Worm (Caenorhabditis elegans) whole organism, young adult: ENCODE results near the gene D2007.2.

Experiments
- D2030.7 ChIP-seq: fragments of 200-800 bp; sonication (Bioruptor generic); IDR thresholded peaks from 2 replicates; pipeline ENCODE4 v1.3.6; 2022; ENCODE audit warnings: missing genetic modification reagents, missing genetic modification characterization, missing compliant biosample characterization
- F23B12.7 ChIP-seq: sonication (generic microtip); optimal IDR thresholded peaks from 2 replicates; lab custom pipeline; 2017; ENCODE audit warnings: missing genetic modification characterization, mild to moderate bottlenecking, missing compliant biosample characterization, antibody characterized with exemption, moderate library complexity; ENCODE audit not compliant: insufficient read depth
- F33H1.4 ChIP-seq: fragments of 200-800 bp; sonication (Bioruptor generic); IDR thresholded peaks from 2 replicates; pipeline ENCODE4 v1.3.6; 2022; ENCODE audit warnings: missing genetic modification reagents, missing genetic modification characterization, missing compliant biosample characterization
- K12H6.12 ChIP-seq: fragments of 200-800 bp; sonication (Bioruptor generic); optimal IDR thresholded peaks from 2 replicates; lab custom pipeline; 2018; ENCODE audit warnings: mild to moderate bottlenecking, missing genetic modification characterization, missing compliant biosample characterization
- Y53F4B.3 ChIP-seq: fragments of 200-800 bp; sonication (Bioruptor generic); IDR thresholded peaks from 2 replicates; pipeline ENCODE4 v1.3.6; 2022; ENCODE audit warnings: missing genetic modification reagents, missing genetic modification characterization, missing compliant biosample characterization
- aptf-2 ChIP-seq: fragments of 200-800 bp; sonication (Bioruptor generic); conservative IDR thresholded peaks from 2 replicates; pipeline ENCODE4 v1.3.6; 2022; ENCODE audit warnings: missing genetic modification reagents, missing genetic modification characterization, missing compliant biosample characterization
- attf-3 ChIP-seq: fragments of 200-800 bp; sonication (Bioruptor generic); conservative IDR thresholded peaks from 2 replicates; pipeline ENCODE4 v1.3.6; 2022; ENCODE audit warnings: missing genetic modification reagents, missing genetic modification characterization, missing compliant biosample characterization
- attf-5 ChIP-seq: fragments of 200-800 bp; sonication (Bioruptor generic); optimal IDR thresholded peaks from 2 replicates; lab custom pipeline; 2018; ENCODE audit warnings: mild to moderate bottlenecking, missing genetic modification characterization, missing compliant biosample characterization
- bed-1 ChIP-seq: fragments of 200-800 bp; sonication (Bioruptor generic); IDR thresholded peaks from 2 replicates; pipeline ENCODE4 v1.3.6; 2022; ENCODE audit warnings: missing genetic modification reagents, missing genetic modification characterization, missing compliant biosample characterization
- ceh-27 ChIP-seq: fragments of 200-800 bp; sonication (Bioruptor generic); optimal IDR thresholded peaks from 2 replicates; lab custom pipeline; 2018; ENCODE audit warnings: mild to moderate bottlenecking, missing genetic modification characterization, moderate library complexity, missing compliant biosample characterization
- ceh-40 ChIP-seq: fragments of 200-800 bp; sonication (Bioruptor generic); IDR thresholded peaks from 2 replicates; pipeline ENCODE4 v1.3.6; 2022; ENCODE audit warnings: missing genetic modification characterization, missing compliant biosample characterization
- ceh-58 ChIP-seq: fragments of 200-800 bp; sonication (Bioruptor generic); IDR thresholded peaks from 2 replicates; pipeline ENCODE4 v1.3.6; 2022; ENCODE audit warnings: missing genetic modification characterization, missing compliant biosample characterization
- ceh-79 ChIP-seq: sonication (generic microtip); optimal IDR thresholded peaks from 2 replicates; lab custom pipeline; 2017; ENCODE audit warnings: mild to moderate bottlenecking, missing genetic modification characterization, missing compliant biosample characterization
- chd-7 ChIP-seq: sonication (generic microtip); optimal IDR thresholded peaks from 2 replicates; lab custom pipeline; 2016; ENCODE audit warnings: mild to moderate bottlenecking, missing genetic modification characterization, moderate library complexity, missing compliant biosample characterization
- die-1 ChIP-seq: sonication (generic microtip); optimal IDR thresholded peaks from 2 replicates; lab custom pipeline; 2016; ENCODE audit warnings: missing genotype, mild to moderate bottlenecking, missing genetic modification characterization, missing compliant biosample characterization
- dox-1 ChIP-seq: fragments of 200-800 bp; sonication (Bioruptor generic); IDR thresholded peaks from 2 replicates; pipeline ENCODE4 v1.3.6; 2022; ENCODE audit warnings: missing genetic modification reagents, missing genetic modification characterization, missing compliant biosample characterization
- him-1 ChIP-seq: sonication (generic microtip); optimal IDR thresholded peaks from 2 replicates; lab custom pipeline; 2016; ENCODE audit warnings: missing genotype, missing genetic modification reagents, missing genetic modification characterization, missing compliant biosample characterization
- hmg-20 ChIP-seq: fragments of 200-800 bp; sonication (Bioruptor generic); IDR thresholded peaks from 2 replicates; pipeline ENCODE4 v1.3.6; 2022; ENCODE audit warnings: missing genetic modification reagents, missing genetic modification characterization, missing compliant biosample characterization
- let-526 ChIP-seq: fragments of 200-800 bp; sonication (Bioruptor generic); IDR thresholded peaks from 2 replicates; pipeline ENCODE4 v1.3.6; 2022; ENCODE audit warnings: missing genetic modification reagents, missing genetic modification characterization, missing compliant biosample characterization
- lin-26 ChIP-seq: fragments of 200-800 bp; sonication (Bioruptor generic); IDR thresholded peaks from 2 replicates; pipeline ENCODE4 v1.3.6; 2022; ENCODE audit warnings: missing genetic modification reagents, missing genetic modification characterization, missing compliant biosample characterization
- lin-35 ChIP-seq, 3 experiments: fragments of 150-350 bp in 2 of 3; sonication (generic microtip) in 1 of 3; optimal IDR thresholded peaks; 2 replicates each; lab custom pipeline; 2014 to 2018; ENCODE audit warnings: missing biosample characterization in 3 of 3, missing genetic modification characterization in 3 of 3, missing genetic modification reagents in 3 of 3
- lin-40 ChIP-seq: sonication (generic microtip); optimal IDR thresholded peaks from 2 replicates; lab custom pipeline; 2016; ENCODE audit warnings: missing genetic modification characterization, mild to moderate bottlenecking, missing compliant biosample characterization, missing genotype, missing genetic modification reagents
- lsl-1 ChIP-seq: fragments of 200-800 bp; sonication (Bioruptor generic); optimal IDR thresholded peaks from 2 replicates; lab custom pipeline; 2018; ENCODE audit warnings: mild to moderate bottlenecking, missing genetic modification characterization, moderate library complexity, missing compliant biosample characterization
- madf-10 ChIP-seq: sonication (generic microtip); optimal IDR thresholded peaks from 2 replicates; lab custom pipeline; 2016; ENCODE audit warnings: mild to moderate bottlenecking, missing genetic modification characterization, missing compliant biosample characterization
- madf-6 ChIP-seq: fragments of 200-800 bp; sonication (Bioruptor generic); IDR thresholded peaks from 2 replicates; pipeline ENCODE4 v1.3.6; 2022; ENCODE audit warnings: missing genetic modification reagents, missing genetic modification characterization, missing compliant biosample characterization
- madf-8 ChIP-seq: fragments of 200-800 bp; sonication (Bioruptor generic); conservative IDR thresholded peaks from 2 replicates; pipeline ENCODE4 v1.3.6; 2022; ENCODE audit warnings: missing genetic modification reagents, missing genetic modification characterization, missing compliant biosample characterization
- mcd-1 ChIP-seq: fragments of 200-800 bp; sonication (Bioruptor generic); IDR thresholded peaks from 2 replicates; pipeline ENCODE4 v1.3.6; 2022; ENCODE audit warnings: missing genetic modification reagents, missing genetic modification characterization, missing compliant biosample characterization
- mxl-1 ChIP-seq: sonication (generic microtip); optimal IDR thresholded peaks from 2 replicates; lab custom pipeline; 2016; ENCODE audit warnings: missing genetic modification characterization, missing compliant biosample characterization
- nfya-2 ChIP-seq: fragments of 200-800 bp; sonication (Bioruptor generic); IDR thresholded peaks from 2 replicates; pipeline ENCODE4 v1.3.6; 2022; ENCODE audit warnings: missing genetic modification reagents, missing genetic modification characterization, missing compliant biosample characterization
- nfyb-1 ChIP-seq: fragments of 200-800 bp; sonication (Bioruptor generic); IDR thresholded peaks from 2 replicates; pipeline ENCODE4 v1.3.6; 2022; ENCODE audit warnings: missing genetic modification reagents, missing genetic modification characterization, missing compliant biosample characterization
- nhr-80 ChIP-seq: sonication (generic microtip); optimal IDR thresholded peaks from 2 replicates; lab custom pipeline; 2016; ENCODE audit warnings: missing genetic modification characterization, missing compliant biosample characterization
- rec-8 ChIP-seq, 2 experiments: sonication (generic microtip); optimal IDR thresholded peaks; 2 replicates each; lab custom pipeline; 2016; ENCODE audit warnings: mild to moderate bottlenecking in 2 of 2, missing genetic modification characterization in 2 of 2, missing genetic modification reagents in 2 of 2, missing genotype in 2 of 2, missing biosample characterization in 1 of 2, missing compliant biosample characterization in 1 of 2, moderate library complexity in 1 of 2
- rpc-1 ChIP-seq, 2 experiments: fragments of 150-350 bp in 1 of 2; sonication (generic microtip) in 1 of 2; optimal IDR thresholded peaks; 2 replicates each; lab custom pipeline; 2014 to 2018; ENCODE audit warnings: missing biosample characterization in 1 of 2, missing genetic modification characterization in 1 of 2, missing genetic modification reagents in 1 of 2, missing genotype in 1 of 2
- sea-2 ChIP-seq: fragments of 200-800 bp; sonication (Bioruptor generic); IDR thresholded peaks from 2 replicates; pipeline ENCODE4 v1.3.6; 2022; ENCODE audit warnings: missing genetic modification characterization, missing compliant biosample characterization
- snpc-1.1 ChIP-seq: sonication (generic microtip); optimal IDR thresholded peaks from 2 replicates; lab custom pipeline; 2017; ENCODE audit warnings: missing genetic modification characterization, mild to moderate bottlenecking, missing compliant biosample characterization, antibody characterized with exemption, moderate library complexity, missing genotype, missing genetic modification reagents; ENCODE audit not compliant: insufficient read depth
- snpc-4 ChIP-seq, 5 experiments: fragments of 150-350 bp in 1 of 5; sonication (generic microtip) in 4 of 5; optimal IDR thresholded peaks; 2 replicates each; lab custom pipeline; 2014 to 2018; ENCODE audit warnings: missing genetic modification characterization in 5 of 5, missing biosample characterization in 3 of 5, antibody characterized with exemption in 2 of 5, mild to moderate bottlenecking in 2 of 5, missing compliant biosample characterization in 2 of 5, missing genotype in 2 of 5, moderate library complexity in 2 of 5, missing genetic modification reagents in 1 of 5
- tlf-1 ChIP-seq: fragments of 200-800 bp; sonication (Bioruptor generic); optimal IDR thresholded peaks from 2 replicates; lab custom pipeline; 2018; ENCODE audit warnings: mild to moderate bottlenecking, missing genetic modification characterization, missing compliant biosample characterization
- xnd-1 ChIP-seq: sonication (generic microtip); optimal IDR thresholded peaks from 2 replicates; lab custom pipeline; 2016; ENCODE audit warnings: missing genotype, missing genetic modification reagents, missing genetic modification characterization, missing compliant biosample characterization
- ztf-18 ChIP-seq: sonication (generic microtip); optimal IDR thresholded peaks from 2 replicates; lab custom pipeline; 2016; ENCODE audit warnings: missing genotype, mild to moderate bottlenecking, missing genetic modification characterization, missing compliant biosample characterization
- ztf-22 ChIP-seq: fragments of 200-800 bp; sonication (Bioruptor generic); optimal IDR thresholded peaks from 2 replicates; lab custom pipeline; 2018; ENCODE audit warnings: mild to moderate bottlenecking, missing genetic modification characterization, moderate library complexity, missing compliant biosample characterization
- ztf-25 ChIP-seq: fragments of 200-800 bp; sonication (Bioruptor generic); IDR thresholded peaks from 2 replicates; pipeline ENCODE4 v1.3.6; 2022; ENCODE audit warnings: missing genetic modification reagents, missing genetic modification characterization, missing compliant biosample characterization
- ztf-28 ChIP-seq: fragments of 200-800 bp; sonication (Bioruptor generic); IDR thresholded peaks from 2 replicates; pipeline ENCODE4 v1.3.6; 2022; ENCODE audit warnings: missing genetic modification reagents, missing genetic modification characterization, missing compliant biosample characterization

Gene D2007.2

ce11 chrIII:8106476-8106875, 42.3 kb upstream of the D2007.2 start (continued):
- TF ChIP-seq F23B12.7 (tag; lab: Kevin White, UChicago) (peak; percentile 43), bed-1 (0 out of 2 replicates have a peak, but pooled peaks have one; percentile 22), hmg-20 (GFP tag; lab: Robert Waterston, UW) (no peak), dox-1 (GFP tag; lab: Robert Waterston, UW) (peak; percentile 50), rec-8 (tag; optimal IDR thresholded peaks at IDR 0.05; lab: Kevin White, UChicago) (no peak), nhr-80 (tag; lab: Kevin White, UChicago) (peak; percentile 27), mxl-1 (tag; lab: Kevin White, UChicago) (peak; percentile 27), attf-3 (GFP tag; lab: Robert Waterston, UW) (0 out of 2 replicates have a peak, but pooled peaks have one; percentile 22), attf-5 (GFP tag; lab: Kevin White, UChicago) (peak; percentile 14), ceh-27 (GFP tag; lab: Kevin White, UChicago) (peak; percentile 59), madf-6 (GFP tag; lab: Robert Waterston, UW) (peak; percentile 33; the same call in 1 of the 2 replicates), die-1 (tag; lab: Kevin White, UChicago) (peak; percentile 69), chd-7 (tag; lab: Kevin White, UChicago) (peak; percentile 35), ztf-18 (tag; lab: Kevin White, UChicago) (peak; percentile 53), lin-40 (peak; percentile 34), ceh-79 (tag; lab: Kevin White, UChicago) (no peak), D2030.7 (peak; percentile 45; the same call in 1 of the 2 replicates), sea-2 (GFP tag; lab: Robert Waterston, UW) (no peak), ztf-28 (GFP tag; lab: Robert Waterston, UW) (peak; percentile 74; the same call in 1 of the 2 replicates), lin-35 (GFP tag; optimal IDR thresholded peaks at IDR 0.05; lab: Kevin White, UChicago) (no peak), aptf-2 (GFP tag; lab: Robert Waterston, UW) (0 out of 2 replicates have a peak, but pooled peaks have one; percentile 33), ztf-22 (no peak), him-1 (tag; lab: Kevin White, UChicago) (peak; percentile 69), nfyb-1 (GFP tag; lab: Robert Waterston, UW) (peak; percentile 65; the same call in 1 of the 2 replicates), madf-8 (GFP tag; lab: Robert Waterston, UW) (no peak), xnd-1 (tag; lab: Kevin White, UChicago) (no peak), F33H1.4 (0 out of 2 replicates have a peak, but pooled peaks have one; percentile 14), snpc-4 (GFP tag; optimal IDR thresholded peaks at IDR 0.05; lab: Kevin White, UChicago) (no peak), snpc-4 (tag; optimal IDR thresholded peaks at IDR 0.05; lab: Kevin White, UChicago) (peak in 2 of 4 experiments; percentile 38 to 57), lsl-1 (GFP tag; lab: Kevin White, UChicago) (peak; percentile 7), lin-26 (GFP tag; lab: Robert Waterston, UW) (peak; percentile 80), ztf-25 (GFP tag; lab: Robert Waterston, UW) (no peak), madf-10 (tag; lab: Kevin White, UChicago) (peak; percentile 21), let-526 (GFP tag; lab: Robert Waterston, UW) (peak; percentile 75), mcd-1 (GFP tag; lab: Robert Waterston, UW) (peak; percentile 39; the same call in 1 of the 2 replicates)
- TF ChIP-seq, all 124 proteins: peak for 39

- TF ChIP-seq lin-26 (GFP tag; lab: Robert Waterston, UW) (no peak), nfya-2 (no peak), Y53F4B.3 (GFP tag; lab: Robert Waterston, UW) (no peak), snpc-1.1 (tag; lab: Kevin White, UChicago) (no peak), ceh-27 (GFP tag; lab: Kevin White, UChicago) (no peak), lin-35 (GFP tag; optimal IDR thresholded peaks at IDR 0.05; lab: Kevin White, UChicago) (no peak), madf-6 (GFP tag; lab: Robert Waterston, UW) (no peak), ceh-58 (GFP tag; lab: Robert Waterston, UW) (no peak), ztf-25 (GFP tag; lab: Robert Waterston, UW) (no peak), K12H6.12 (tag; lab: Kevin White, UChicago) (no peak), tlf-1 (no peak), madf-10 (tag; lab: Kevin White, UChicago) (no peak), rpc-1 (optimal IDR thresholded peaks at IDR 0.05; lab: Kevin White, UChicago) (no peak), rpc-1 (tag; optimal IDR thresholded peaks at IDR 0.05; lab: Kevin White, UChicago) (no peak), ceh-40 (GFP tag; lab: Robert Waterston, UW) (no peak)
These were observed 40.3 kb upstream of the D2007.2 start, which contains the start of gene C14B9.3 for ce11 chrIII:8108490-8108889. Gene C14B9.3 (plus strand): TSS chrIII:8108790.
